Worm (Caenorhabditis elegans) whole organism, L1 larva: ENCODE results near the gene clec-137.

Source experiments
- lin-15B ChIP-seq: fragments of 150-350 bp; sonication (generic microtip); optimal IDR thresholded peaks from 3 replicates; lab custom pipeline; 2014; ENCODE audit warnings: missing biosample characterization, missing genetic modification characterization
- skn-1 ChIP-seq: fragments of 150-350 bp; optimal IDR thresholded peaks from 2 replicates; lab custom pipeline; 2014; ENCODE audit warnings: missing biosample characterization, missing genetic modification characterization

ce11 chrII:4648785-4649184 lies 30.9 kb upstream of the clec-137 start, which contains the start of gene lgc-27:
- TF ChIP-seq skn-1 (no peak), lin-15B (tag; lab: Kevin White, UChicago) (no peak)
